Fruit fly (Drosophila melanogaster) whole organism, embryonic: ENCODE data around the gene Kdsr.

Source experiments
- Asciz ChIP-seq: fragments of 200-800 bp; sonication (Bioruptor generic); optimal IDR thresholded peaks from 2 replicates; lab custom pipeline; 2017; ENCODE audit warnings: missing biosample characterization, mild to moderate bottlenecking, missing genetic modification characterization, missing genetic modification reagents
- BtbVII ChIP-seq: fragments of 200-800 bp; sonication (Bioruptor generic); optimal IDR thresholded peaks from 3 replicates; lab custom pipeline; 2017; ENCODE audit warnings: missing biosample characterization, mild to moderate bottlenecking, missing genetic modification characterization
- Bteb2 ChIP-seq: fragments of 200-800 bp; sonication (Bioruptor generic); optimal IDR thresholded peaks from 2 replicates; lab custom pipeline; 2016; ENCODE audit warnings: missing biosample characterization, missing genetic modification characterization
- CG11085 ChIP-seq: fragments of 200-800 bp; sonication (Bioruptor generic); IDR thresholded peaks from 2 replicates; pipeline ENCODE4 v1.3.6; 2022; ENCODE audit warnings: missing biosample characterization, missing genetic modification characterization
- CG11093 ChIP-seq: fragments of 200-800 bp; sonication (Bioruptor generic); IDR thresholded peaks from 3 replicates; pipeline ENCODE4 v1.3.6; 2022; ENCODE audit warnings: missing biosample characterization, missing genetic modification characterization
- CG12659 ChIP-seq: fragments of 200-800 bp; sonication (Bioruptor generic); optimal IDR thresholded peaks from 3 replicates; lab custom pipeline; 2017; ENCODE audit warnings: mild to moderate bottlenecking, missing biosample characterization, missing genetic modification reagents, missing genetic modification characterization
- CG12769 ChIP-seq: fragments of 200-800 bp; sonication (Bioruptor generic); optimal IDR thresholded peaks from 2 replicates; lab custom pipeline; 2019; ENCODE audit warnings: missing biosample characterization, mild to moderate bottlenecking, missing genetic modification characterization, moderate library complexity
- CG12942 ChIP-seq: fragments of 200-800 bp; sonication (Bioruptor generic); optimal IDR thresholded peaks from 3 replicates; lab custom pipeline; 2016; ENCODE audit warnings: missing biosample characterization, missing genetic modification characterization
- CG13287 ChIP-seq: fragments of 200-800 bp; sonication (Bioruptor generic); IDR thresholded peaks from 2 replicates; pipeline ENCODE4 v1.3.6; 2022; ENCODE audit warnings: missing biosample characterization, missing genetic modification characterization; ENCODE audit not compliant: partially characterized antibody
- CG13894 ChIP-seq: fragments of 200-800 bp; sonication (Bioruptor generic); optimal IDR thresholded peaks from 3 replicates; lab custom pipeline; 2018; ENCODE audit warnings: missing biosample characterization, mild to moderate bottlenecking, missing genetic modification characterization, moderate library complexity
- CG17612 ChIP-seq: fragments of 200-800 bp; sonication (Bioruptor generic); IDR thresholded peaks from 2 replicates; pipeline ENCODE4 v1.3.6; 2022; ENCODE audit warnings: missing biosample characterization, missing genetic modification characterization
- CG17912 ChIP-seq: fragments of 200-800 bp; sonication (Bioruptor generic); optimal IDR thresholded peaks from 2 replicates; lab custom pipeline; 2018; ENCODE audit warnings: missing biosample characterization, mild to moderate bottlenecking, missing genetic modification characterization
- CG2199 ChIP-seq: fragments of 200-800 bp; sonication (Bioruptor generic); IDR thresholded peaks from 3 replicates; pipeline ENCODE4 v1.3.6; 2022; ENCODE audit warnings: missing biosample characterization, missing genetic modification characterization
- CG34376 ChIP-seq: fragments of 200-800 bp; sonication (Bioruptor generic); optimal IDR thresholded peaks from 2 replicates; lab custom pipeline; 2018; ENCODE audit warnings: missing biosample characterization, mild to moderate bottlenecking, missing genetic modification characterization
- CG8290 ChIP-seq, 3 experiments: fragments of 200-800 bp; sonication (Bioruptor generic); optimal IDR thresholded peaks; 2 replicates each; lab custom pipeline; 2016 to 2019; ENCODE audit warnings: missing biosample characterization in 3 of 3, missing genetic modification characterization in 3 of 3, mild to moderate bottlenecking in 2 of 3, moderate library complexity in 1 of 3
- CG9797 ChIP-seq: fragments of 200-800 bp; sonication (Bioruptor generic); optimal IDR thresholded peaks from 3 replicates; lab custom pipeline; 2018; ENCODE audit warnings: missing biosample characterization, mild to moderate bottlenecking, missing genetic modification characterization
- CG9932 ChIP-seq: fragments of 200-800 bp; sonication (Bioruptor generic); IDR thresholded peaks from 2 replicates; pipeline ENCODE4 v1.3.6; 2022; ENCODE audit warnings: missing biosample characterization, missing genetic modification characterization
- D19B ChIP-seq: fragments of 200-800 bp; sonication (Bioruptor generic); optimal IDR thresholded peaks from 2 replicates; lab custom pipeline; 2017; ENCODE audit warnings: missing biosample characterization, mild to moderate bottlenecking, missing genetic modification characterization
- Hr78 ChIP-seq, 2 experiments: fragments of 200-800 bp in 1 of 2; fragments of >200 bp in 1 of 2; sonication (Bioruptor generic) in 1 of 2; optimal IDR thresholded peaks; 2 replicates each; lab custom pipeline; 2017 to 2019; ENCODE audit warnings: missing biosample characterization in 2 of 2, missing genetic modification characterization in 2 of 2, mild to moderate bottlenecking in 1 of 2, moderate library complexity in 1 of 2
- Jarid2 ChIP-seq: fragments of 200-800 bp; sonication (Bioruptor generic); optimal IDR thresholded peaks from 3 replicates; lab custom pipeline; 2017; ENCODE audit warnings: mild to moderate bottlenecking, missing biosample characterization, missing genetic modification reagents, missing genetic modification characterization
- Med ChIP-seq: fragments of 200-800 bp; sonication (Bioruptor generic); peaks from one replicate; lab custom pipeline; 2016; ENCODE audit warnings: missing biosample characterization, missing genetic modification characterization, mild to moderate bottlenecking, inconsistent platforms, moderate library complexity
- Mes4 ChIP-seq: fragments of 200-800 bp; sonication (Bioruptor generic); optimal IDR thresholded peaks from 2 replicates; lab custom pipeline; 2016; ENCODE audit warnings: missing biosample characterization, missing genetic modification characterization
- Spps ChIP-seq: fragments of 200-800 bp; sonication (Bioruptor generic); optimal IDR thresholded peaks from 2 replicates; lab custom pipeline; 2018; ENCODE audit warnings: missing biosample characterization, mild to moderate bottlenecking, missing genetic modification characterization
- Vsx1 ChIP-seq: fragments of 200-800 bp; sonication (Bioruptor generic); optimal IDR thresholded peaks from 2 replicates; lab custom pipeline; 2017; ENCODE audit warnings: missing biosample characterization, mild to moderate bottlenecking, missing genetic modification characterization, missing genetic modification reagents
- btn ChIP-seq: fragments of 200-800 bp; sonication (Bioruptor generic); optimal IDR thresholded peaks from 2 replicates; lab custom pipeline; 2016; ENCODE audit warnings: missing biosample characterization, missing genetic modification characterization
- cg ChIP-seq: fragments of 200-800 bp; sonication (Bioruptor generic); optimal IDR thresholded peaks from 3 replicates; lab custom pipeline; 2019; ENCODE audit warnings: missing biosample characterization, mild to moderate bottlenecking, missing genetic modification characterization, moderate library complexity
- chinmo ChIP-seq: fragments of 200-800 bp; sonication (Bioruptor generic); IDR thresholded peaks from 4 replicates; pipeline ENCODE4 v1.3.6; 2022; ENCODE audit warnings: missing biosample characterization, missing genetic modification characterization; ENCODE audit not compliant: partially characterized antibody
- esg ChIP-seq: fragments of 200-800 bp; sonication (Bioruptor generic); conservative IDR thresholded peaks from 2 replicates; pipeline ENCODE4 v1.3.6; 2022; ENCODE audit warnings: missing biosample characterization, missing genetic modification characterization
- exex ChIP-seq: fragments of 200-800 bp; sonication (Bioruptor generic); optimal IDR thresholded peaks from 4 replicates; lab custom pipeline; 2018; ENCODE audit warnings: missing biosample characterization, mild to moderate bottlenecking, missing genetic modification characterization, moderate library complexity
- grau ChIP-seq: fragments of 200-800 bp; optimal IDR thresholded peaks from 3 replicates; lab custom pipeline; 2019; ENCODE audit warnings: missing biosample characterization, mild to moderate bottlenecking, missing genetic modification characterization, moderate library complexity
- grn ChIP-seq: fragments of 200-800 bp; sonication (Bioruptor generic); optimal IDR thresholded peaks from 3 replicates; lab custom pipeline; 2017; ENCODE audit warnings: missing biosample characterization, missing genetic modification characterization
- h ChIP-seq: fragments of >200 bp; optimal IDR thresholded peaks from 2 replicates; lab custom pipeline; 2017
- lab ChIP-seq: fragments of 200-800 bp; sonication (Bioruptor generic); optimal IDR thresholded peaks from 3 replicates; lab custom pipeline; 2017; ENCODE audit warnings: missing biosample characterization, missing genetic modification characterization, mild to moderate bottlenecking, moderate library complexity, missing genetic modification reagents
- lola ChIP-seq, 3 experiments: fragments of >200 bp in 2 of 3; fragments of 200-800 bp in 1 of 3; sonication (Bioruptor generic) in 1 of 3; optimal IDR thresholded peaks; 2 replicates each; lab custom pipeline; 2017 to 2019; ENCODE audit warnings: missing biosample characterization in 3 of 3, missing genetic modification characterization in 3 of 3, mild to moderate bottlenecking in 1 of 3, moderate library complexity in 1 of 3
- mirr ChIP-seq: fragments of 200-800 bp; sonication (Bioruptor generic); optimal IDR thresholded peaks from 3 replicates; lab custom pipeline; 2018; ENCODE audit warnings: missing biosample characterization, mild to moderate bottlenecking, missing genetic modification characterization
- nom ChIP-seq: fragments of 200-800 bp; sonication (Bioruptor generic); optimal IDR thresholded peaks from 2 replicates; lab custom pipeline; 2017; ENCODE audit warnings: missing biosample characterization, missing genetic modification characterization, mild to moderate bottlenecking, moderate library complexity, missing genetic modification reagents
- sd ChIP-seq: fragments of 200-800 bp; sonication (Bioruptor generic); optimal IDR thresholded peaks from 3 replicates; lab custom pipeline; 2018; ENCODE audit warnings: missing biosample characterization, mild to moderate bottlenecking, missing genetic modification characterization, moderate library complexity
- sug ChIP-seq: fragments of 200-800 bp; optimal IDR thresholded peaks from 2 replicates; lab custom pipeline; 2019; ENCODE audit warnings: missing biosample characterization, mild to moderate bottlenecking, missing genetic modification characterization, moderate library complexity
- zen2 ChIP-seq: fragments of 200-800 bp; sonication (Bioruptor generic); IDR thresholded peaks from 3 replicates; pipeline ENCODE4 v1.3.6; 2022; ENCODE audit warnings: missing biosample characterization, missing genetic modification characterization; ENCODE audit not compliant: partially characterized antibody

Gene Kdsr

dm6 chr3R:25309175-25309574 lies 46.9 kb upstream of the Kdsr start (continued):
- TF ChIP-seq Vsx1 (GFP tag; lab: Kevin White, UChicago) (peak; percentile 33), exex (peak; percentile 97), CG12942 (GFP tag; lab: Kevin White, UChicago) (no peak)

dm6 chr3R:25308228-25308627 lies 45.9 kb upstream of the Kdsr start, which contains the start of gene CG10550:
TSS of gene CG10550 (minus strand) at chr3R:25308391.
- TF ChIP-seq CG9797, result no peak
- TF ChIP-seq Med (GFP tag; lab: Kevin White, UChicago), result peak; percentile 11
- peak; percentile 51 for TF ChIP-seq CG12769 (tag; lab: Kevin White, UChicago)
- TF ChIP-seq CG8290 (GFP tag; optimal IDR thresholded peaks at IDR 0.05; lab: Kevin White, UChicago), result no peak
- TF ChIP-seq CG8290 (tag; optimal IDR thresholded peaks at IDR 0.05; lab: Kevin White, UChicago), result peak in 1 of 2 experiments; percentile 53
- peak; percentile 61 for TF ChIP-seq cg
- TF ChIP-seq Jarid2, result peak; percentile 46
- no peak for TF ChIP-seq CG17912 (GFP tag; lab: Kevin White, UChicago)
- peak; percentile 38 for TF ChIP-seq sug
- TF ChIP-seq lola (GFP tag; optimal IDR thresholded peaks at IDR 0.05; lab: Kevin White, UChicago), result no peak
- no peak for TF ChIP-seq CG9932 (GFP tag; lab: Robert Waterston, UW)
- peak; percentile 40; the same call in 1 of the 3 replicates for TF ChIP-seq CG2199
- TF ChIP-seq CG13894 (tag; lab: Kevin White, UChicago), result peak; percentile 37
- peak; percentile 43 for TF ChIP-seq sd (tag; lab: Kevin White, UChicago)
- TF ChIP-seq mirr (GFP tag; lab: Kevin White, UChicago), result peak; percentile 73
- TF ChIP-seq chinmo (GFP tag; lab: Robert Waterston, UW), result peak; percentile 87; the same call in 2 of the 4 replicates
- TF ChIP-seq CG13287 (GFP tag; lab: Robert Waterston, UW), result peak; percentile 20; the same call in 1 of the 2 replicates
- TF ChIP-seq exex, result peak; percentile 41
- peak; percentile 2 for TF ChIP-seq lab (GFP tag; lab: Kevin White, UChicago)
- peak in 1 of 2 experiments; percentile 63 for TF ChIP-seq Hr78 (GFP tag; optimal IDR thresholded peaks at IDR 0.05; lab: Kevin White, UChicago)
- no peak for TF ChIP-seq Bteb2 (GFP tag; lab: Kevin White, UChicago)
- TF ChIP-seq Spps (tag; lab: Kevin White, UChicago), result no peak

- TF ChIP-seq CG11093 (GFP tag; lab: Robert Waterston, UW) (no peak), Mes4 (GFP tag; lab: Kevin White, UChicago) (no peak), CG17612 (GFP tag; lab: Robert Waterston, UW) (no peak), grau (no peak), zen2 (GFP tag; lab: Robert Waterston, UW) (no peak), CG11085 (GFP tag; lab: Robert Waterston, UW) (no peak), sug (peak; percentile 74), BtbVII (peak; percentile 58), D19B (no peak), btn (GFP tag; lab: Kevin White, UChicago) (no peak), sd (tag; lab: Kevin White, UChicago) (peak; percentile 70), h (no peak), esg (GFP tag; lab: Robert Waterston, UW) (no peak), chinmo (GFP tag; lab: Robert Waterston, UW) (0 out of 4 replicates have a peak, but pooled peaks have one; percentile 64), Asciz (GFP tag; lab: Kevin White, UChicago) (no peak), CG34376 (GFP tag; lab: Kevin White, UChicago) (peak; percentile 48), Med (GFP tag; lab: Kevin White, UChicago) (peak; percentile 63), mirr (GFP tag; lab: Kevin White, UChicago) (peak; percentile 40), lab (GFP tag; lab: Kevin White, UChicago) (peak; percentile 19), nom (GFP tag; lab: Kevin White, UChicago) (no peak), grn (GFP tag; lab: Kevin White, UChicago) (peak; percentile 40), exex (peak; percentile 99), CG12659 (GFP tag; lab: Kevin White, UChicago) (no peak)
- TF ChIP-seq, all 482 proteins: peak for 10
Measured at dm6 chr3R:25305822-25306544, 43.7 kb upstream of the Kdsr start.
